Worm (Caenorhabditis elegans) whole organism, young adult: ENCODE results near the gene srh-21.
A peak's percentile ranks its signal among the peaks of the same experiment; 100 is the strongest.

Experiments used
- B0035.1 ChIP-seq: sonication (generic microtip); optimal IDR thresholded peaks from 2 replicates; lab custom pipeline; 2016; ENCODE audit warnings: missing genetic modification characterization, mild to moderate bottlenecking, missing compliant biosample characterization, missing genotype, missing genetic modification reagents
- B0261.1 ChIP-seq: sonication (generic microtip); optimal IDR thresholded peaks from 2 replicates; lab custom pipeline; 2016; ENCODE audit warnings: mild to moderate bottlenecking, missing genetic modification characterization, moderate library complexity, missing compliant biosample characterization
- B0336.3 ChIP-seq: fragments of 200-800 bp; sonication (Bioruptor generic); IDR thresholded peaks from 2 replicates; pipeline ENCODE4 v1.3.6; 2022; ENCODE audit warnings: missing genetic modification characterization, missing compliant biosample characterization
- F33H1.4 ChIP-seq: fragments of 200-800 bp; sonication (Bioruptor generic); IDR thresholded peaks from 2 replicates; pipeline ENCODE4 v1.3.6; 2022; ENCODE audit warnings: missing genetic modification reagents, missing genetic modification characterization, missing compliant biosample characterization
- F49E8.2 ChIP-seq: sonication (generic microtip); optimal IDR thresholded peaks from 3 replicates; lab custom pipeline; 2017; ENCODE audit warnings: missing genetic modification characterization, mild to moderate bottlenecking, missing compliant biosample characterization, antibody characterized with exemption, moderate library complexity; ENCODE audit not compliant: insufficient read depth
- F52B5.7 ChIP-seq: sonication (generic microtip); optimal IDR thresholded peaks from 2 replicates; lab custom pipeline; 2016; ENCODE audit warnings: mild to moderate bottlenecking, missing genetic modification characterization, missing compliant biosample characterization
- F57C9.4 ChIP-seq: sonication (generic microtip); optimal IDR thresholded peaks from 2 replicates; lab custom pipeline; 2017; ENCODE audit warnings: mild to moderate bottlenecking, missing genetic modification characterization, missing compliant biosample characterization
- T07F8.4 ChIP-seq: sonication (generic microtip); optimal IDR thresholded peaks from 2 replicates; lab custom pipeline; 2016; ENCODE audit warnings: mild to moderate bottlenecking, missing genetic modification characterization, moderate library complexity, missing compliant biosample characterization
- Y56A3A.18 ChIP-seq: fragments of 200-800 bp; sonication (Bioruptor generic); IDR thresholded peaks from 2 replicates; pipeline ENCODE4 v1.3.6; 2022; ENCODE audit warnings: missing genetic modification reagents, missing genetic modification characterization, missing compliant biosample characterization
- Y95B8A.8 ChIP-seq: fragments of 200-800 bp; sonication (Bioruptor generic); IDR thresholded peaks from 2 replicates; pipeline ENCODE4 v1.3.6; 2022; ENCODE audit warnings: missing genetic modification reagents, missing genetic modification characterization, missing compliant biosample characterization
- atf-7 ChIP-seq: sonication (generic microtip); optimal IDR thresholded peaks from 2 replicates; lab custom pipeline; 2017; ENCODE audit warnings: mild to moderate bottlenecking, missing genetic modification characterization, missing compliant biosample characterization
- attf-5 ChIP-seq: fragments of 200-800 bp; sonication (Bioruptor generic); optimal IDR thresholded peaks from 2 replicates; lab custom pipeline; 2018; ENCODE audit warnings: mild to moderate bottlenecking, missing genetic modification characterization, missing compliant biosample characterization
- attf-6 ChIP-seq: fragments of 200-800 bp; sonication (Bioruptor generic); IDR thresholded peaks from 2 replicates; pipeline ENCODE4 v1.3.6; 2022; ENCODE audit warnings: missing genetic modification reagents, missing genetic modification characterization, missing compliant biosample characterization
- chd-7 ChIP-seq: sonication (generic microtip); optimal IDR thresholded peaks from 2 replicates; lab custom pipeline; 2016; ENCODE audit warnings: mild to moderate bottlenecking, missing genetic modification characterization, moderate library complexity, missing compliant biosample characterization
- die-1 ChIP-seq: sonication (generic microtip); optimal IDR thresholded peaks from 2 replicates; lab custom pipeline; 2016; ENCODE audit warnings: missing genotype, mild to moderate bottlenecking, missing genetic modification characterization, missing compliant biosample characterization
- efl-1 ChIP-seq: fragments of 150-350 bp; optimal IDR thresholded peaks from 2 replicates; lab custom pipeline; 2014; ENCODE audit warnings: missing biosample characterization, missing genetic modification reagents, missing genetic modification characterization
- egl-18 ChIP-seq: fragments of 200-800 bp; sonication (Bioruptor generic); IDR thresholded peaks from 2 replicates; pipeline ENCODE4 v1.3.6; 2022; ENCODE audit warnings: missing genetic modification reagents, missing genetic modification characterization, missing compliant biosample characterization
- egrh-3 ChIP-seq: fragments of 200-800 bp; sonication (Bioruptor generic); IDR thresholded peaks from 2 replicates; pipeline ENCODE4 v1.3.6; 2022; ENCODE audit warnings: missing genetic modification reagents, missing genetic modification characterization, missing compliant biosample characterization
- him-1 ChIP-seq: sonication (generic microtip); optimal IDR thresholded peaks from 2 replicates; lab custom pipeline; 2016; ENCODE audit warnings: missing genotype, missing genetic modification reagents, missing genetic modification characterization, missing compliant biosample characterization
- hmg-1.2 ChIP-seq: fragments of 200-800 bp; sonication (Bioruptor generic); IDR thresholded peaks from 2 replicates; pipeline ENCODE4 v1.3.6; 2022; ENCODE audit warnings: missing genetic modification reagents, missing genetic modification characterization, missing compliant biosample characterization
- hmg-20 ChIP-seq: fragments of 200-800 bp; sonication (Bioruptor generic); IDR thresholded peaks from 2 replicates; pipeline ENCODE4 v1.3.6; 2022; ENCODE audit warnings: missing genetic modification reagents, missing genetic modification characterization, missing compliant biosample characterization
- hrde-1 ChIP-seq: sonication (generic microtip); optimal IDR thresholded peaks from 2 replicates; lab custom pipeline; 2016; ENCODE audit warnings: missing genetic modification characterization, mild to moderate bottlenecking, missing compliant biosample characterization, moderate library complexity, missing genotype, missing genetic modification reagents, borderline replicate concordance
- lin-26 ChIP-seq: fragments of 200-800 bp; sonication (Bioruptor generic); IDR thresholded peaks from 2 replicates; pipeline ENCODE4 v1.3.6; 2022; ENCODE audit warnings: missing genetic modification reagents, missing genetic modification characterization, missing compliant biosample characterization
- lir-1 ChIP-seq: fragments of 200-800 bp; sonication (Bioruptor generic); conservative IDR thresholded peaks from 2 replicates; pipeline ENCODE4 v1.3.6; 2022; ENCODE audit warnings: missing genetic modification reagents, missing genetic modification characterization, missing compliant biosample characterization
- lsl-1 ChIP-seq: fragments of 200-800 bp; sonication (Bioruptor generic); optimal IDR thresholded peaks from 2 replicates; lab custom pipeline; 2018; ENCODE audit warnings: mild to moderate bottlenecking, missing genetic modification characterization, moderate library complexity, missing compliant biosample characterization
- madf-10 ChIP-seq: sonication (generic microtip); optimal IDR thresholded peaks from 2 replicates; lab custom pipeline; 2016; ENCODE audit warnings: mild to moderate bottlenecking, missing genetic modification characterization, missing compliant biosample characterization
- madf-3 ChIP-seq: fragments of 200-800 bp; sonication (Bioruptor generic); IDR thresholded peaks from 2 replicates; pipeline ENCODE4 v1.3.6; 2022; ENCODE audit warnings: missing genetic modification reagents, missing genetic modification characterization, missing compliant biosample characterization
- madf-6 ChIP-seq: fragments of 200-800 bp; sonication (Bioruptor generic); IDR thresholded peaks from 2 replicates; pipeline ENCODE4 v1.3.6; 2022; ENCODE audit warnings: missing genetic modification reagents, missing genetic modification characterization, missing compliant biosample characterization
- mcd-1 ChIP-seq: fragments of 200-800 bp; sonication (Bioruptor generic); IDR thresholded peaks from 2 replicates; pipeline ENCODE4 v1.3.6; 2022; ENCODE audit warnings: missing genetic modification reagents, missing genetic modification characterization, missing compliant biosample characterization
- mel-28 ChIP-seq: sonication (generic microtip); optimal IDR thresholded peaks from 2 replicates; lab custom pipeline; 2016; ENCODE audit warnings: borderline replicate concordance, mild to moderate bottlenecking, missing genetic modification characterization, missing compliant biosample characterization
- nhr-179 ChIP-seq: sonication (generic microtip); optimal IDR thresholded peaks from 2 replicates; lab custom pipeline; 2016; ENCODE audit warnings: mild to moderate bottlenecking, missing genetic modification characterization, missing compliant biosample characterization
- nhr-27 ChIP-seq: fragments of 200-800 bp; sonication (Bioruptor generic); optimal IDR thresholded peaks from 2 replicates; lab custom pipeline; 2018; ENCODE audit warnings: mild to moderate bottlenecking, missing genetic modification characterization, moderate library complexity, missing compliant biosample characterization
- nhr-80 ChIP-seq: sonication (generic microtip); optimal IDR thresholded peaks from 2 replicates; lab custom pipeline; 2016; ENCODE audit warnings: missing genetic modification characterization, missing compliant biosample characterization
- rcor-1 ChIP-seq: fragments of 200-800 bp; sonication (Bioruptor generic); IDR thresholded peaks from 2 replicates; pipeline ENCODE4 v1.3.6; 2022; ENCODE audit warnings: missing genetic modification reagents, missing genetic modification characterization, missing compliant biosample characterization
- rpc-1 ChIP-seq, 2 experiments: fragments of 150-350 bp in 1 of 2; sonication (generic microtip) in 1 of 2; optimal IDR thresholded peaks; 2 replicates each; lab custom pipeline; 2014 to 2018; ENCODE audit warnings: missing biosample characterization in 1 of 2, missing genetic modification characterization in 1 of 2, missing genetic modification reagents in 1 of 2, missing genotype in 1 of 2
- sdz-38 ChIP-seq: sonication (generic microtip); optimal IDR thresholded peaks from 2 replicates; lab custom pipeline; 2016; ENCODE audit warnings: missing genotype, missing genetic modification characterization, missing compliant biosample characterization
- snpc-4 ChIP-seq, 5 experiments: fragments of 150-350 bp in 1 of 5; sonication (generic microtip) in 4 of 5; optimal IDR thresholded peaks; 2 replicates each; lab custom pipeline; 2014 to 2018; ENCODE audit warnings: missing genetic modification characterization in 5 of 5, missing biosample characterization in 3 of 5, antibody characterized with exemption in 2 of 5, mild to moderate bottlenecking in 2 of 5, missing compliant biosample characterization in 2 of 5, missing genotype in 2 of 5, moderate library complexity in 2 of 5, missing genetic modification reagents in 1 of 5
- somi-1 ChIP-seq: fragments of 200-800 bp; sonication (Bioruptor generic); optimal IDR thresholded peaks from 2 replicates; lab custom pipeline; 2018; ENCODE audit warnings: mild to moderate bottlenecking, missing genetic modification characterization, missing compliant biosample characterization
- sptf-2 ChIP-seq: fragments of 200-800 bp; sonication (Bioruptor generic); optimal IDR thresholded peaks from 2 replicates; lab custom pipeline; 2018; ENCODE audit warnings: mild to moderate bottlenecking, missing genetic modification characterization, missing compliant biosample characterization
- unc-130 ChIP-seq: sonication (generic microtip); optimal IDR thresholded peaks from 2 replicates; lab custom pipeline; 2016; ENCODE audit warnings: missing genetic modification reagents, missing genetic modification characterization, missing compliant biosample characterization
- xnd-1 ChIP-seq: sonication (generic microtip); optimal IDR thresholded peaks from 2 replicates; lab custom pipeline; 2016; ENCODE audit warnings: missing genotype, missing genetic modification reagents, missing genetic modification characterization, missing compliant biosample characterization
- zfh-2 ChIP-seq: fragments of 200-800 bp; sonication (Bioruptor generic); conservative IDR thresholded peaks from 2 replicates; pipeline ENCODE4 v1.3.6; 2022; ENCODE audit warnings: missing genetic modification reagents, missing genetic modification characterization, missing compliant biosample characterization
- zim-3 ChIP-seq: sonication (generic microtip); optimal IDR thresholded peaks from 2 replicates; lab custom pipeline; 2017; ENCODE audit warnings: mild to moderate bottlenecking, missing genetic modification characterization, moderate library complexity, missing compliant biosample characterization
- ztf-3 ChIP-seq: fragments of 200-800 bp; sonication (Bioruptor generic); optimal IDR thresholded peaks from 2 replicates; lab custom pipeline; 2018; ENCODE audit warnings: mild to moderate bottlenecking, missing genetic modification characterization, missing compliant biosample characterization

The srh-21 gene

DNA sequence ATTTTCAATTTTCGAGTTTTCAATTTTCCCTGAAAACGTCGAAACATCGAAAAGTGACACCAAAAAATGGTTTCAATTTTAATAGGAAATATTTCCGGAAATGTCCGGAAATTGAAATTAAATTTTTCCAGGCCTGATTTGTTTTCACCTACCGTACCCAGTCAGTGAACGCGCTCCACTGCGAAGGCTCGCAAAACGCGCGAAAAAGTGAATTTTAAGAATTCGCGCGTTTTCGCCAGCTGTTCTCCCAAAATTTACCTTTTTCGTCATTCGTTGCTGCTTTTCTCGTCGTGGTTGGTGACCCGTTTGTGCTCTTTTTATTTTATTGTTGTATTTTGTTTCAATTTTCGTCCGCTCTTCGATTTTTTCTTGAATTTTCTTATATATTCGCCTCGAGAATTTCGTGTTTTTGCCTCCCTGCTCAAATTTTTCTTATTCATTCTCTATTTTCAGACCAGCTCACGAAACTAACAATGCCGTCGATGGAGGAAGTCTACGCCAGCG lies 36.4 kb upstream of the srh-21 start, which contains the start of gene T19H12.2 (continued):
- TF ChIP-seq attf-5 (GFP tag; lab: Kevin White, UChicago) (no peak), mcd-1 (GFP tag; lab: Robert Waterston, UW) (peak; percentile 97), lin-26 (peak; percentile 21; the same call in 1 of the 2 replicates), sptf-2 (GFP tag; lab: Kevin White, UChicago) (no peak), lir-1 (GFP tag; lab: Robert Waterston, UW) (peak; percentile 71; the same call in 1 of the 2 replicates), Y95B8A.8 (GFP tag; lab: Robert Waterston, UW) (peak; percentile 93), B0035.1 (tag; lab: Kevin White, UChicago) (no peak), die-1 (tag; lab: Kevin White, UChicago) (no peak), unc-130 (GFP tag; lab: Kevin White, UChicago) (peak; percentile 83), atf-7 (no peak), madf-10 (tag; lab: Kevin White, UChicago) (no peak), madf-3 (GFP tag; lab: Robert Waterston, UW) (peak; percentile 92), F52B5.7 (tag; lab: Kevin White, UChicago) (no peak)

DNA sequence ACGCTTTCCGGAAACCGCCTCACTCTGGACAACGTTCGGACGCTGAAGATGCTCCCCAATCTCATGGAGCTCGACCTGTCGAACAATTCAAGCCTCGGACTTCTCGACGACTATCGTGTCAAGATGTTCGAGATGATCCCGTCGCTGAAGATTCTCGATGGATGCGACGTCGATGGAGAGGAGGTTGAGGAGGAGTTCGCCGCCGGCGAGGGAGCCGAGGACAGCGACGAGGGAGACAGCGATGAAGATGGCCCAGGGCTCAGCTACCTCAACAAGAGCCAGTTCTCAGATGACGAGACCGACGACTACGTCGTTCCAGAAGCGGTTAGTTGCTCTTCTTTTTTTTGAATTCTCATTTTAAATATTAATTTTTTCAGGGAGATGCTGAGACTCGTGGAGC lies 35.7 kb upstream of the srh-21 start:
- TF ChIP-seq hmg-1.2 (no peak), somi-1 (no peak), hmg-20 (GFP tag; lab: Robert Waterston, UW) (no peak), rcor-1 (GFP tag; lab: Robert Waterston, UW) (no peak), egl-18 (GFP tag; lab: Robert Waterston, UW) (no peak), nhr-27 (tag; lab: Kevin White, UChicago) (no peak), sdz-38 (tag; lab: Kevin White, UChicago) (no peak), ztf-3 (GFP tag; lab: Kevin White, UChicago) (no peak), mcd-1 (GFP tag; lab: Robert Waterston, UW) (no peak), T07F8.4 (no peak), nhr-80 (tag; lab: Kevin White, UChicago) (no peak), egrh-3 (GFP tag; lab: Robert Waterston, UW) (peak; percentile 70; the same call in 1 of the 2 replicates), chd-7 (tag; lab: Kevin White, UChicago) (no peak), efl-1 (no peak), F57C9.4 (tag; lab: Kevin White, UChicago) (no peak), zim-3 (tag; lab: Kevin White, UChicago) (no peak), mel-28 (tag; lab: Kevin White, UChicago) (no peak), zfh-2 (GFP tag; lab: Robert Waterston, UW) (peak; percentile 81)

DNA sequence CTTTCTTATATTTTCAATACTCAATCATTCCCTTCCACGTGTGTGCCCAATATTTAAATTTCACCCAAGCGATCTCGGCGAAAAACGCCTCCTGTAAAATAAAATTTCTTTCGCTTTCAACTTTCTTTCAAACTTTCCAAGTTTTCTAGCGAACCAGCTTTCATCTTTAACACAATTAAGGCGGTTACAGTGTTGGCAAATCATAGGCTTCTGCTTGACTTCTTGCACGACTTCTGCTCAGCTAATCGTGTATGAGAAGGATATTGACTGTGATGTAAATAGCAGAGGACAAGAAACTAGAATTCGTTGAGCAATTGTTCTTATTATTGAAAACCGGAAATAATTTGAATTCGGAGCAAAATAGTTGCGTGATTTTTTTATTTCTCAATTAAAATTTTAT lies 35.2 kb upstream of the srh-21 start:
- TF ChIP-seq snpc-4 (GFP tag; optimal IDR thresholded peaks at IDR 0.05; lab: Kevin White, UChicago) (no peak), snpc-4 (tag; optimal IDR thresholded peaks at IDR 0.05; lab: Kevin White, UChicago) (peak in 2 of 4 experiments; percentile 6 to 31), lsl-1 (peak; percentile 57), die-1 (tag; lab: Kevin White, UChicago) (peak; percentile 16), mcd-1 (GFP tag; lab: Robert Waterston, UW) (0 out of 2 replicates have a peak, but pooled peaks have one; percentile 15), him-1 (peak; percentile 9), F33H1.4 (GFP tag; lab: Robert Waterston, UW) (peak; percentile 45), F49E8.2 (peak; percentile 38), B0336.3 (GFP tag; lab: Robert Waterston, UW) (peak; percentile 84), sdz-38 (tag; lab: Kevin White, UChicago) (no peak), chd-7 (tag; lab: Kevin White, UChicago) (no peak), rpc-1 (optimal IDR thresholded peaks at IDR 0.05; lab: Kevin White, UChicago) (no peak), rpc-1 (tag; optimal IDR thresholded peaks at IDR 0.05; lab: Kevin White, UChicago) (no peak), Y95B8A.8 (GFP tag; lab: Robert Waterston, UW) (no peak), nhr-179 (tag; lab: Kevin White, UChicago) (no peak), hrde-1 (tag; lab: Kevin White, UChicago) (peak; percentile 70), B0261.1 (tag; lab: Kevin White, UChicago) (no peak), attf-6 (GFP tag; lab: Robert Waterston, UW) (peak; percentile 70; the same call in 1 of the 2 replicates), madf-3 (GFP tag; lab: Robert Waterston, UW) (peak; percentile 81), Y56A3A.18 (GFP tag; lab: Robert Waterston, UW) (0 out of 2 replicates have a peak, but pooled peaks have one; percentile 6), madf-6 (GFP tag; lab: Robert Waterston, UW) (peak; percentile 84), xnd-1 (tag; lab: Kevin White, UChicago) (peak; percentile 74)
